Worm (Caenorhabditis elegans) whole organism, L4/young adult: Measurements from ENCODE around the gene gmap-2.

Source experiments
- W03F9.2 ChIP-seq: fragments of 150-350 bp; optimal IDR thresholded peaks from 2 replicates; lab custom pipeline; 2014; ENCODE audit warnings: missing biosample characterization, missing genetic modification characterization
- dao-5 ChIP-seq: sonication (generic microtip); optimal IDR thresholded peaks from 2 replicates; lab custom pipeline; 2016; ENCODE audit warnings: missing genotype, missing genetic modification characterization, moderate library complexity, missing compliant biosample characterization
- him-1 ChIP-seq: sonication (generic microtip); optimal IDR thresholded peaks from 2 replicates; lab custom pipeline; 2016; ENCODE audit warnings: missing genotype, missing genetic modification reagents, missing genetic modification characterization, missing compliant biosample characterization

ce11 chrX:12916418-12916817, 26.6 kb downstream of the gmap-2 start:
- TF ChIP-seq dao-5 (tag; lab: Kevin White, UChicago): no peak
- TF ChIP-seq him-1 (tag; lab: Kevin White, UChicago): no peak
- TF ChIP-seq W03F9.2 (tag; lab: Kevin White, UChicago): no peak
